Fruit fly (Drosophila melanogaster) whole organism, embryonic: ENCODE measurements around the gene CG12182.
A peak's percentile ranks its signal among the peaks of the same experiment; 100 is the strongest.

Experiments used
- Asciz ChIP-seq: fragments of 200-800 bp; sonication (Bioruptor generic); optimal IDR thresholded peaks from 2 replicates; lab custom pipeline; 2017; ENCODE audit warnings: missing biosample characterization, mild to moderate bottlenecking, missing genetic modification characterization, missing genetic modification reagents
- B-H1 ChIP-seq: fragments of 200-800 bp; sonication (Bioruptor generic); IDR thresholded peaks from 3 replicates; pipeline ENCODE4 v1.3.6; 2022; ENCODE audit warnings: missing biosample characterization, missing genetic modification characterization
- CG10274 ChIP-seq: fragments of 200-800 bp; sonication (Bioruptor generic); optimal IDR thresholded peaks from 3 replicates; lab custom pipeline; 2017; ENCODE audit warnings: missing biosample characterization, mild to moderate bottlenecking, missing genetic modification characterization
- CG11723 ChIP-seq: fragments of 200-800 bp; sonication (Bioruptor generic); optimal IDR thresholded peaks from 2 replicates; lab custom pipeline; 2017; ENCODE audit warnings: missing biosample characterization, mild to moderate bottlenecking, missing genetic modification characterization
- CG12942 ChIP-seq: fragments of 200-800 bp; sonication (Bioruptor generic); optimal IDR thresholded peaks from 3 replicates; lab custom pipeline; 2016; ENCODE audit warnings: missing biosample characterization, missing genetic modification characterization
- CG13287 ChIP-seq: fragments of 200-800 bp; sonication (Bioruptor generic); IDR thresholded peaks from 2 replicates; pipeline ENCODE4 v1.3.6; 2022; ENCODE audit warnings: missing biosample characterization, missing genetic modification characterization; ENCODE audit not compliant: partially characterized antibody
- CG14667 ChIP-seq: fragments of 200-800 bp; sonication (Bioruptor generic); IDR thresholded peaks from 2 replicates; pipeline ENCODE4 v1.3.6; 2022; ENCODE audit warnings: missing biosample characterization, missing genetic modification characterization
- CG1602 ChIP-seq: fragments of 200-800 bp; sonication (Bioruptor generic); optimal IDR thresholded peaks from 3 replicates; lab custom pipeline; 2016; ENCODE audit warnings: missing biosample characterization, missing genetic modification characterization
- CG16813 ChIP-seq: fragments of 200-800 bp; sonication (Bioruptor generic); IDR thresholded peaks from 3 replicates; pipeline ENCODE4 v1.3.6; 2022; ENCODE audit warnings: missing biosample characterization, missing genetic modification characterization; ENCODE audit not compliant: partially characterized antibody
- CG17361 ChIP-seq: fragments of 200-800 bp; sonication (Bioruptor generic); IDR thresholded peaks from 3 replicates; pipeline ENCODE4 v1.3.6; 2022; ENCODE audit warnings: missing biosample characterization, missing genetic modification characterization
- CG17829 ChIP-seq: fragments of 200-800 bp; optimal IDR thresholded peaks from 2 replicates; lab custom pipeline; 2019; ENCODE audit warnings: missing biosample characterization, mild to moderate bottlenecking, missing genetic modification characterization, moderate library complexity
- CG17912 ChIP-seq: fragments of 200-800 bp; sonication (Bioruptor generic); optimal IDR thresholded peaks from 2 replicates; lab custom pipeline; 2018; ENCODE audit warnings: missing biosample characterization, mild to moderate bottlenecking, missing genetic modification characterization
- CG30020 ChIP-seq: fragments of 200-800 bp; optimal IDR thresholded peaks from 2 replicates; lab custom pipeline; 2019; ENCODE audit warnings: missing biosample characterization, mild to moderate bottlenecking, missing genetic modification characterization, moderate library complexity
- CG30403 ChIP-seq: fragments of 200-800 bp; sonication (Bioruptor generic); optimal IDR thresholded peaks from 3 replicates; lab custom pipeline; 2016; ENCODE audit warnings: missing biosample characterization, missing genetic modification characterization
- CG31388 ChIP-seq: fragments of 200-800 bp; sonication (Bioruptor generic); optimal IDR thresholded peaks from 2 replicates; lab custom pipeline; 2016; ENCODE audit warnings: missing biosample characterization, missing genetic modification characterization
- CG3407 ChIP-seq: fragments of 200-800 bp; sonication (Bioruptor generic); optimal IDR thresholded peaks from 2 replicates; lab custom pipeline; 2018; ENCODE audit warnings: missing biosample characterization, mild to moderate bottlenecking, missing genetic modification characterization
- CG4360 ChIP-seq: fragments of 200-800 bp; sonication (Bioruptor generic); IDR thresholded peaks from 2 replicates; pipeline ENCODE4 v1.3.6; 2022; ENCODE audit warnings: missing biosample characterization, missing genetic modification characterization
- CG4424 ChIP-seq: fragments of 200-800 bp; sonication (Bioruptor generic); optimal IDR thresholded peaks from 3 replicates; lab custom pipeline; 2016; ENCODE audit warnings: missing biosample characterization, missing genetic modification characterization
- CG6813 ChIP-seq: fragments of 200-800 bp; sonication (Bioruptor generic); optimal IDR thresholded peaks from 2 replicates; lab custom pipeline; 2017; ENCODE audit warnings: missing biosample characterization, missing genetic modification characterization, mild to moderate bottlenecking, moderate library complexity, missing genetic modification reagents
- CG8281 ChIP-seq: fragments of 200-800 bp; sonication (Bioruptor generic); optimal IDR thresholded peaks from 2 replicates; lab custom pipeline; 2018; ENCODE audit warnings: missing biosample characterization, mild to moderate bottlenecking, missing genetic modification characterization, moderate library complexity
- Camta ChIP-seq: fragments of 200-800 bp; sonication (Bioruptor generic); optimal IDR thresholded peaks from 2 replicates; lab custom pipeline; 2016; ENCODE audit warnings: missing biosample characterization, missing genetic modification characterization
- CoRest ChIP-seq: fragments of 200-800 bp; sonication (Bioruptor generic); optimal IDR thresholded peaks from 3 replicates; lab custom pipeline; 2018; ENCODE audit warnings: missing biosample characterization, mild to moderate bottlenecking, missing genetic modification characterization, moderate library complexity
- CrebB ChIP-seq: fragments of 200-800 bp; sonication (Bioruptor generic); optimal IDR thresholded peaks from 3 replicates; lab custom pipeline; 2018; ENCODE audit warnings: missing biosample characterization, mild to moderate bottlenecking, missing genetic modification characterization
- E2f1 ChIP-seq: fragments of 200-800 bp; sonication (Bioruptor generic); IDR thresholded peaks from 2 replicates; pipeline ENCODE4 v1.3.6; 2022; ENCODE audit warnings: missing biosample characterization, missing genetic modification characterization
- H15 ChIP-seq: fragments of 200-800 bp; sonication (Bioruptor generic); IDR thresholded peaks from 3 replicates; pipeline ENCODE4 v1.3.6; 2022; ENCODE audit warnings: missing biosample characterization, missing genetic modification characterization
- H2.0 ChIP-seq: fragments of 200-800 bp; sonication (Bioruptor generic); IDR thresholded peaks from 2 replicates; pipeline ENCODE4 v1.3.6; 2022; ENCODE audit warnings: missing biosample characterization, missing genetic modification characterization
- HmgZ ChIP-seq: fragments of 200-800 bp; sonication (Bioruptor generic); optimal IDR thresholded peaks from 2 replicates; lab custom pipeline; 2018; ENCODE audit warnings: missing biosample characterization, mild to moderate bottlenecking, missing genetic modification characterization
- Hmr ChIP-seq: fragments of 200-800 bp; sonication (Bioruptor generic); optimal IDR thresholded peaks from 3 replicates; lab custom pipeline; 2017; ENCODE audit warnings: mild to moderate bottlenecking, missing biosample characterization, missing genetic modification reagents, missing genetic modification characterization
- MTF-1 ChIP-seq: fragments of 200-800 bp; sonication (Bioruptor generic); optimal IDR thresholded peaks from 2 replicates; lab custom pipeline; 2018; ENCODE audit warnings: missing biosample characterization, mild to moderate bottlenecking, missing genetic modification characterization, borderline replicate concordance
- Ptx1 ChIP-seq: fragments of 200-800 bp; sonication (Bioruptor generic); IDR thresholded peaks from 2 replicates; pipeline ENCODE4 v1.3.6; 2022; ENCODE audit warnings: missing biosample characterization, missing genetic modification characterization
- Trl ChIP-seq, 3 experiments: fragments of >200 bp in 2 of 3; fragments of 200-800 bp in 1 of 3; sonication (Bioruptor generic) in 1 of 3; optimal IDR thresholded peaks; 2 replicates in 1 of 3; 3 replicates in 2 of 3; lab custom pipeline; 2016 to 2017; ENCODE audit warnings: missing biosample characterization in 1 of 3, missing genetic modification characterization in 1 of 3
- Usf ChIP-seq: fragments of 200-800 bp; sonication (Bioruptor generic); optimal IDR thresholded peaks from 2 replicates; lab custom pipeline; 2017; ENCODE audit warnings: missing genotype, missing biosample characterization, missing genetic modification characterization
- ash1 ChIP-seq: fragments of 200-800 bp; sonication (Bioruptor generic); optimal IDR thresholded peaks from 2 replicates; lab custom pipeline; 2018; ENCODE audit warnings: missing biosample characterization, mild to moderate bottlenecking, missing genetic modification characterization
- cato ChIP-seq: fragments of 200-800 bp; sonication (Bioruptor generic); optimal IDR thresholded peaks from 2 replicates; lab custom pipeline; 2016; ENCODE audit warnings: missing biosample characterization, missing genetic modification characterization, borderline replicate concordance
- chif ChIP-seq, 2 experiments: fragments of 200-800 bp; sonication (Bioruptor generic); optimal IDR thresholded peaks; 3 replicates each; lab custom pipeline; 2016; ENCODE audit warnings: missing biosample characterization in 2 of 2, missing genetic modification characterization in 2 of 2
- chm ChIP-seq: fragments of 200-800 bp; sonication (Bioruptor generic); IDR thresholded peaks from 2 replicates; pipeline ENCODE4 v1.3.6; 2022; ENCODE audit warnings: missing biosample characterization, missing genetic modification characterization
- da ChIP-seq: fragments of 200-800 bp; sonication (Bioruptor generic); optimal IDR thresholded peaks from 2 replicates; lab custom pipeline; 2016; ENCODE audit warnings: missing biosample characterization, missing genetic modification characterization
- esg ChIP-seq: fragments of 200-800 bp; sonication (Bioruptor generic); conservative IDR thresholded peaks from 2 replicates; pipeline ENCODE4 v1.3.6; 2022; ENCODE audit warnings: missing biosample characterization, missing genetic modification characterization
- fd96Cb ChIP-seq: fragments of 200-800 bp; sonication (Bioruptor generic); optimal IDR thresholded peaks from 2 replicates; lab custom pipeline; 2018; ENCODE audit warnings: missing biosample characterization, mild to moderate bottlenecking, missing genetic modification characterization, moderate library complexity
- fu2 ChIP-seq: fragments of 200-800 bp; sonication (Bioruptor generic); optimal IDR thresholded peaks from 2 replicates; lab custom pipeline; 2016; ENCODE audit warnings: missing biosample characterization, missing genetic modification characterization
- grn ChIP-seq: fragments of 200-800 bp; sonication (Bioruptor generic); optimal IDR thresholded peaks from 3 replicates; lab custom pipeline; 2017; ENCODE audit warnings: missing biosample characterization, missing genetic modification characterization
- ham ChIP-seq: fragments of 200-800 bp; sonication (Bioruptor generic); IDR thresholded peaks from 2 replicates; pipeline ENCODE4 v1.3.6; 2022; ENCODE audit warnings: missing biosample characterization, missing genetic modification characterization
- jigr1 ChIP-seq: fragments of 200-800 bp; sonication (Bioruptor generic); IDR thresholded peaks from 3 replicates; pipeline ENCODE4 v1.3.6; 2022; ENCODE audit warnings: missing biosample characterization, missing genetic modification characterization
- lov ChIP-seq, 2 experiments: fragments of 200-800 bp in 1 of 2; fragments of >200 bp in 1 of 2; sonication (Bioruptor generic) in 1 of 2; IDR thresholded peaks in 1 of 2; optimal IDR thresholded peaks in 1 of 2; 2 replicates in 1 of 2; 3 replicates in 1 of 2; pipeline versions ENCODE4 v1.3.6 to Lab custom; 2017 to 2022; ENCODE audit warnings: missing biosample characterization in 1 of 2, missing genetic modification characterization in 1 of 2
- pzg ChIP-seq: fragments of 200-800 bp; sonication (Bioruptor generic); optimal IDR thresholded peaks from 3 replicates; lab custom pipeline; 2018; ENCODE audit warnings: missing biosample characterization, mild to moderate bottlenecking, missing genetic modification characterization, moderate library complexity
- sens ChIP-seq: fragments of 200-800 bp; sonication (Bioruptor generic); peaks from one replicate; lab custom pipeline; 2016; ENCODE audit warnings: missing biosample characterization, missing genetic modification characterization
- sim ChIP-seq: fragments of 200-800 bp; sonication (Bioruptor generic); IDR thresholded peaks from 2 replicates; pipeline ENCODE4 v1.3.6; 2022; ENCODE audit warnings: missing biosample characterization, missing genetic modification characterization
- z ChIP-seq: fragments of 200-800 bp; sonication (Bioruptor generic); IDR thresholded peaks from 3 replicates; pipeline ENCODE4 v1.3.6; 2022; ENCODE audit warnings: missing biosample characterization, missing genetic modification characterization

Gene CG12182

dm6 chr3L:2585794-2586741, 13.3 kb downstream of the CG12182 start, which contains the start of gene msn (continued):
- TF ChIP-seq Camta (no peak), CG14667 (GFP tag; lab: Robert Waterston, UW) (no peak), ham (GFP tag; lab: Robert Waterston, UW) (no peak), chm (GFP tag; lab: Robert Waterston, UW) (peak; percentile 85), CG13287 (GFP tag; lab: Robert Waterston, UW) (peak; percentile 67), CG1602 (GFP tag; lab: Kevin White, UChicago) (no peak), MTF-1 (GFP tag; lab: Kevin White, UChicago) (peak; percentile 24), CG8281 (tag; lab: Kevin White, UChicago) (no peak), CG17829 (tag; lab: Kevin White, UChicago) (peak; percentile 36), esg (no peak), lov (optimal IDR thresholded peaks at IDR 0.05; lab: Kevin White, UChicago) (no peak), lov (GFP tag; IDR thresholded peaks at IDR 0.05; lab: Robert Waterston, UW) (no peak), H2.0 (GFP tag; lab: Robert Waterston, UW) (no peak), HmgZ (tag; lab: Kevin White, UChicago) (peak; percentile 52), fu2 (GFP tag; lab: Kevin White, UChicago) (peak; percentile 3), CG11723 (GFP tag; lab: Kevin White, UChicago) (peak; percentile 9), E2f1 (GFP tag; lab: Robert Waterston, UW) (no peak), chif (GFP tag; optimal IDR thresholded peaks at IDR 0.05; lab: Kevin White, UChicago) (no peak), B-H1 (GFP tag; lab: Robert Waterston, UW) (no peak; the same call in 2 of the 3 replicates), CG6813 (GFP tag; lab: Kevin White, UChicago) (peak; percentile 37), Asciz (GFP tag; lab: Kevin White, UChicago) (no peak), Ptx1 (GFP tag; lab: Robert Waterston, UW) (0 out of 2 replicates have a peak, but pooled peaks have one; percentile 25), grn (GFP tag; lab: Kevin White, UChicago) (no peak), fd96Cb (no peak), CG17361 (no peak), CG16813 (peak; percentile 40; the same call in 1 of the 3 replicates), jigr1 (GFP tag; lab: Robert Waterston, UW) (no peak), da (GFP tag; lab: Kevin White, UChicago) (no peak), CG31388 (GFP tag; lab: Kevin White, UChicago) (no peak), CG3407 (no peak), cato (no peak), CG10274 (peak; percentile 22), pzg (GFP tag; lab: Kevin White, UChicago) (peak; percentile 94), CG12942 (GFP tag; lab: Kevin White, UChicago) (no peak), CG4424 (GFP tag; lab: Kevin White, UChicago) (no peak), CrebB (tag; lab: Kevin White, UChicago) (peak; percentile 5), z (GFP tag; lab: Robert Waterston, UW) (no peak), ash1 (no peak), CG17912 (GFP tag; lab: Kevin White, UChicago) (peak; percentile 47), sens (peak; percentile 91), Hmr (GFP tag; lab: Kevin White, UChicago) (peak; percentile 55), Trl (optimal IDR thresholded peaks at IDR 0.05; lab: Kevin White, UChicago) (peak; percentile 92 to 97), Trl (GFP tag; optimal IDR thresholded peaks at IDR 0.05; lab: Kevin White, UChicago) (no peak), CG4360 (no peak), CoRest (tag; lab: Kevin White, UChicago) (no peak), CG30020 (tag; lab: Kevin White, UChicago) (no peak), sim (GFP tag; lab: Robert Waterston, UW) (no peak), CG30403 (GFP tag; lab: Kevin White, UChicago) (no peak), Usf (no peak), H15 (GFP tag; lab: Robert Waterston, UW) (no peak)
